Comparison of ENCODE assay signal across 1 fruit fly cellular context in the genomic region with DNA sequence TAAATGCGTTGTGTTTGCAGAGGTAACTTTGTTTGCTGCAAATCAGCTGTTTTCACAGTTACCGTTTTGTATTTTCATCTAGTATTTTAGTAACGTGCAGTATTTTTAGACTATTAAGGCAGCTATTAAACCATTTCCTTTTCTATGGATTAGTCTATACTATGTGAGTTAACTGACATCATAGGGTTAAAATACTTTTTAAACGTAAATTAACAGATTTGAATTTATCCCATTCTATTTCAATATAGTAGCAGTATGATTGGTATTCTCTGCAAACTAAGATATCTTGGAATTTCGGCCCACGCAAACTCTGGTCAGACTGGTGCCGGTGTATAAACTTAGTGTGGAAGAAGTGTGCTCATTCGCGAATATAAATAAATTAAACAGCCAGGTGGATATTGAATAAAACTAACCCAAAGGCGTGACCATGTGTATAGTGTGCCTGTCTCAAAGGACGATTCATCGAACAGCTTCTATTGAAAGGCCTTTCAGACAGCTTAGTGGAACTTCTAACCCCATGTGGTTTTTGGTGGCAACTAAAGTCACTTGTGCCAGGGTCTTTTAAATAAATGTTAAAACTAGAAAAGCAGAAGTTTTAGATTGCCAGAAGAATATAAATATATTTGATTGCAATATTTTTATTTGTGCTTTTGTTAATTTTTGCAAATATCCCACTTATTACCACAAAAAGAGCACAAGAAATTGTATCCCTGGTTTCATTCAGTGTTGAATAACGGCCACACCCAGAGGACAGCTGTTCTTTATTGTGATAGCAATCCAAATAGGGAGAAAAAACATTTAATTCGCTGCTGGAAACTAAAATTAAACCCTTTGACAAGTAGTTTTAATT.
TF ChIP-seq lines count a peak whose summit lies in the region.

A gene (minus strand): TSS at position 48 of the 850 bp plus-strand sequence.
A gene (plus strand): TSS at position 306 of the 850 bp plus-strand sequence.
A gene (plus strand): TSS at position 306 of the 850 bp plus-strand sequence.

TF ChIP-seq in whole organism, embryonic, 481 proteins besides CTCF, POLR2A, EP300 and RAD21 (continued from another document and continues in another):
- TF ChIP-seq bowl (GFP tag; IDR thresholded peaks at IDR 0.05; lab: Robert Waterston, UW) (no peak), pzg (GFP tag; optimal IDR thresholded peaks at IDR 0.05; lab: Kevin White, UChicago) (peak; percentile 55), CG4617 (GFP tag; optimal IDR thresholded peaks at IDR 0.05; lab: Kevin White, UChicago; ENCODE audit: borderline replicate concordance) (peak; percentile 82), CG3407 (GFP tag; optimal IDR thresholded peaks at IDR 0.05; lab: Kevin White, UChicago) (peak; percentile 32), Bdp1 (GFP tag; optimal IDR thresholded peaks at IDR 0.05; lab: Kevin White, UChicago) (no peak), CG6813 (GFP tag; optimal IDR thresholded peaks at IDR 0.05; lab: Kevin White, UChicago) (no peak), CG34376 (GFP tag; optimal IDR thresholded peaks at IDR 0.05; lab: Kevin White, UChicago) (no peak), B-H1 (GFP tag; IDR thresholded peaks at IDR 0.05; lab: Robert Waterston, UW) (no peak), CG31388 (GFP tag; optimal IDR thresholded peaks at IDR 0.05; lab: Kevin White, UChicago) (no peak), CG14050 (GFP tag; IDR thresholded peaks at IDR 0.05; lab: Robert Waterston, UW) (no peak), CG9215 (GFP tag; IDR thresholded peaks at IDR 0.05; lab: Robert Waterston, UW) (no peak), Fer3 (tag; optimal IDR thresholded peaks at IDR 0.05; lab: Kevin White, UChicago) (no peak), cad (GFP tag; optimal IDR thresholded peaks at IDR 0.05; lab: Kevin White, UChicago) (no peak), tgo (GFP tag; IDR thresholded peaks at IDR 0.05; lab: Robert Waterston, UW) (no peak), Poxn (GFP tag; IDR thresholded peaks at IDR 0.05; lab: Robert Waterston, UW) (no peak), sug (tag; optimal IDR thresholded peaks at IDR 0.05; lab: Kevin White, UChicago) (peak; percentile 35), Eip74EF (GFP tag; optimal IDR thresholded peaks at IDR 0.05; lab: Kevin White, UChicago) (no peak), Atf6 (GFP tag; IDR thresholded peaks at IDR 0.05; lab: Robert Waterston, UW) (no peak), NK7.1 (GFP tag; optimal IDR thresholded peaks at IDR 0.05; lab: Kevin White, UChicago) (no peak), prd (optimal IDR thresholded peaks at IDR 0.05; lab: Kevin White, UChicago) (no peak), prd (GFP tag; IDR thresholded peaks at IDR 0.05; lab: Robert Waterston, UW) (no peak), Camta (GFP tag; optimal IDR thresholded peaks at IDR 0.05; lab: Kevin White, UChicago) (peak; percentile 14), CG8388 (GFP tag; optimal IDR thresholded peaks at IDR 0.05; lab: Kevin White, UChicago) (no peak), NC2α (GFP tag; optimal IDR thresholded peaks at IDR 0.05; lab: Kevin White, UChicago) (no peak), Trl (optimal IDR thresholded peaks at IDR 0.05; lab: Kevin White, UChicago) (no peak), Trl (GFP tag; optimal IDR thresholded peaks at IDR 0.05; lab: Kevin White, UChicago) (no peak), Xbp1 (GFP tag; optimal IDR thresholded peaks at IDR 0.05; lab: Kevin White, UChicago) (peak; percentile 29), CG10366 (GFP tag; IDR thresholded peaks at IDR 0.05; lab: Robert Waterston, UW) (no peak), CG18011 (GFP tag; optimal IDR thresholded peaks at IDR 0.05; lab: Kevin White, UChicago) (peak; percentile 7), CG3995 (GFP tag; optimal IDR thresholded peaks at IDR 0.05; lab: Kevin White, UChicago) (no peak), CG7786 (GFP tag; optimal IDR thresholded peaks at IDR 0.05; lab: Kevin White, UChicago) (no peak), stc (GFP tag; IDR thresholded peaks at IDR 0.05; lab: Robert Waterston, UW) (no peak), corto (GFP tag; optimal IDR thresholded peaks at IDR 0.05; lab: Kevin White, UChicago) (no peak), ash1 (GFP tag; optimal IDR thresholded peaks at IDR 0.05; lab: Kevin White, UChicago) (no peak), luna (GFP tag; optimal IDR thresholded peaks at IDR 0.05; lab: Kevin White, UChicago) (no peak), Rfx (GFP tag; IDR thresholded peaks at IDR 0.05; lab: Robert Waterston, UW) (peak; percentile 69; the same call in 1 of the 2 replicates), Jarid2 (GFP tag; optimal IDR thresholded peaks at IDR 0.05; lab: Kevin White, UChicago) (peak; percentile 20), cwo (GFP tag; optimal IDR thresholded peaks at IDR 0.05; lab: Kevin White, UChicago) (no peak), CG17912 (GFP tag; optimal IDR thresholded peaks at IDR 0.05; lab: Kevin White, UChicago) (no peak), CG6272 (GFP tag; IDR thresholded peaks at IDR 0.05; lab: Robert Waterston, UW) (no peak), CG7556 (GFP tag; optimal IDR thresholded peaks at IDR 0.05; lab: Kevin White, UChicago) (peak; percentile 1), row (GFP tag; IDR thresholded peaks at IDR 0.05; lab: Robert Waterston, UW) (peak; percentile 46; the same call in 2 of the 3 replicates), CG18764 (GFP tag; optimal IDR thresholded peaks at IDR 0.05; lab: Kevin White, UChicago) (peak; percentile 23), nom (GFP tag; optimal IDR thresholded peaks at IDR 0.05; lab: Kevin White, UChicago) (no peak), CG13296 (GFP tag; optimal IDR thresholded peaks at IDR 0.05; lab: Kevin White, UChicago) (peak; percentile 6), pb (GFP tag; optimal IDR thresholded peaks at IDR 0.05; lab: Kevin White, UChicago) (no peak), org-1 (GFP tag; optimal IDR thresholded peaks at IDR 0.05; lab: Kevin White, UChicago) (no peak), cg (GFP tag; optimal IDR thresholded peaks at IDR 0.05; lab: Kevin White, UChicago) (no peak), Dref (GFP tag; IDR thresholded peaks at IDR 0.05; lab: Robert Waterston, UW) (no peak), CG10267 (tag; optimal IDR thresholded peaks at IDR 0.05; lab: Kevin White, UChicago) (peak; percentile 90), CG7987 (GFP tag; optimal IDR thresholded peaks at IDR 0.05; lab: Kevin White, UChicago) (no peak), CG4404 (GFP tag; IDR thresholded peaks at IDR 0.05; lab: Robert Waterston, UW) (no peak), CG31365 (tag; optimal IDR thresholded peaks at IDR 0.05; lab: Kevin White, UChicago) (no peak), rib (GFP tag; IDR thresholded peaks at IDR 0.05; lab: Robert Waterston, UW) (0 out of 2 replicates have a peak, but pooled peaks have one; percentile 42), CG11723 (GFP tag; optimal IDR thresholded peaks at IDR 0.05; lab: Kevin White, UChicago) (no peak), crol (GFP tag; IDR thresholded peaks at IDR 0.05; lab: Robert Waterston, UW) (no peak), CG31441 (GFP tag; IDR thresholded peaks at IDR 0.05; lab: Robert Waterston, UW) (0 out of 2 replicates have a peak, but pooled peaks have one; percentile 12), CG17802 (tag; optimal IDR thresholded peaks at IDR 0.05; lab: Kevin White, UChicago) (no peak), H15 (GFP tag; IDR thresholded peaks at IDR 0.05; lab: Robert Waterston, UW) (no peak), shn (GFP tag; optimal IDR thresholded peaks at IDR 0.05; lab: Kevin White, UChicago) (peak; percentile 45), ATbp (GFP tag; optimal IDR thresholded peaks at IDR 0.05; lab: Kevin White, UChicago) (no peak), oc (tag; optimal IDR thresholded peaks at IDR 0.05; lab: Kevin White, UChicago) (no peak), CG4730 (GFP tag; IDR thresholded peaks at IDR 0.05; lab: Robert Waterston, UW) (no peak), CG1024 (GFP tag; IDR thresholded peaks at IDR 0.05; lab: Robert Waterston, UW) (no peak), CG10321 (GFP tag; IDR thresholded peaks at IDR 0.05; lab: Robert Waterston, UW) (no peak), sima (GFP tag; optimal IDR thresholded peaks at IDR 0.05; lab: Kevin White, UChicago) (no peak), CG4424 (GFP tag; optimal IDR thresholded peaks at IDR 0.05; lab: Kevin White, UChicago) (peak; percentile 47), dpn (GFP tag; optimal IDR thresholded peaks at IDR 0.05; lab: Kevin White, UChicago) (peak in 1 of 2 experiments; percentile 49), gem (tag; optimal IDR thresholded peaks at IDR 0.05; lab: Kevin White, UChicago) (peak; percentile 40), CG17568 (GFP tag; optimal IDR thresholded peaks at IDR 0.05; lab: Kevin White, UChicago) (peak; percentile 9), Dll (GFP tag; IDR thresholded peaks at IDR 0.05; lab: Robert Waterston, UW; ENCODE audit: partially characterized antibody) (no peak), schlank (tag; optimal IDR thresholded peaks at IDR 0.05; lab: Kevin White, UChicago) (no peak), CG8478 (optimal IDR thresholded peaks at IDR 0.05; lab: Kevin White, UChicago) (no peak), CG15011 (GFP tag; optimal IDR thresholded peaks at IDR 0.05; lab: Kevin White, UChicago) (no peak), trem (tag; optimal IDR thresholded peaks at IDR 0.05; lab: Kevin White, UChicago) (peak; percentile 23), D19A (tag; optimal IDR thresholded peaks at IDR 0.05; lab: Kevin White, UChicago) (no peak), CG1233 (GFP tag; optimal IDR thresholded peaks at IDR 0.05; lab: Kevin White, UChicago) (no peak), Tbp (GFP tag; optimal IDR thresholded peaks at IDR 0.05; lab: Kevin White, UChicago) (no peak), ac (GFP tag; optimal IDR thresholded peaks at IDR 0.05; lab: Kevin White, UChicago) (no peak), CG11696 (GFP tag; IDR thresholded peaks at IDR 0.05; lab: Robert Waterston, UW) (no peak), CG18476 (GFP tag; optimal IDR thresholded peaks at IDR 0.05; lab: Kevin White, UChicago) (no peak), CG10654 (GFP tag; optimal IDR thresholded peaks at IDR 0.05; lab: Kevin White, UChicago) (no peak), sqz (GFP tag; optimal IDR thresholded peaks at IDR 0.05; lab: Kevin White, UChicago) (no peak), CG7963 (GFP tag; IDR thresholded peaks at IDR 0.05; lab: Robert Waterston, UW; ENCODE audit: partially characterized antibody) (no peak), CG2202 (tag; optimal IDR thresholded peaks at IDR 0.05; lab: Kevin White, UChicago) (no peak), Myb (GFP tag; optimal IDR thresholded peaks at IDR 0.05; lab: Kevin White, UChicago) (no peak), h (optimal IDR thresholded peaks at IDR 0.05; lab: Kevin White, UChicago) (no peak), CG17829 (tag; optimal IDR thresholded peaks at IDR 0.05; lab: Kevin White, UChicago) (no peak), fd96Cb (tag; optimal IDR thresholded peaks at IDR 0.05; lab: Kevin White, UChicago) (no peak), ab (GFP tag; optimal IDR thresholded peaks at IDR 0.05; lab: Kevin White, UChicago) (no peak), Hmr (GFP tag; optimal IDR thresholded peaks at IDR 0.05; lab: Kevin White, UChicago) (peak; percentile 15), phol (tag; optimal IDR thresholded peaks at IDR 0.05; lab: Kevin White, UChicago) (no peak), Oli (tag; optimal IDR thresholded peaks at IDR 0.05; lab: Kevin White, UChicago) (no peak), sd (tag; optimal IDR thresholded peaks at IDR 0.05; lab: Kevin White, UChicago) (peak; percentile 47), abd-A (tag; optimal IDR thresholded peaks at IDR 0.05; lab: Kevin White, UChicago) (peak; percentile 27), vfl (GFP tag; optimal IDR thresholded peaks at IDR 0.05; lab: Kevin White, UChicago) (no peak), CG9817 (tag; optimal IDR thresholded peaks at IDR 0.05; lab: Kevin White, UChicago) (peak; percentile 12), HLH4C (GFP tag; IDR thresholded peaks at IDR 0.05; lab: Robert Waterston, UW; ENCODE audit: partially characterized antibody) (no peak), Neu2 (GFP tag; optimal IDR thresholded peaks at IDR 0.05; lab: Kevin White, UChicago; ENCODE audit: borderline replicate concordance) (no peak), CG10543 (GFP tag; optimal IDR thresholded peaks at IDR 0.05; lab: Kevin White, UChicago) (peak; percentile 47), her (GFP tag; optimal IDR thresholded peaks at IDR 0.05; lab: Kevin White, UChicago) (peak; percentile 6), CG14710 (tag; optimal IDR thresholded peaks at IDR 0.05; lab: Kevin White, UChicago) (peak; percentile 34), CG12744 (GFP tag; optimal IDR thresholded peaks at IDR 0.05; lab: Kevin White, UChicago) (no peak), jing (GFP tag; optimal IDR thresholded peaks at IDR 0.05; lab: Kevin White, UChicago) (no peak), CG11456 (GFP tag; IDR thresholded peaks at IDR 0.05; lab: Robert Waterston, UW) (no peak), mam (GFP tag; optimal IDR thresholded peaks at IDR 0.05; lab: Kevin White, UChicago) (peak; percentile 34), CG11398 (GFP tag; optimal IDR thresholded peaks at IDR 0.05; lab: Kevin White, UChicago) (no peak), Max (GFP tag; optimal IDR thresholded peaks at IDR 0.05; lab: Kevin White, UChicago) (peak; percentile 41), CG2129 (GFP tag; IDR thresholded peaks at IDR 0.05; lab: Robert Waterston, UW; ENCODE audit: partially characterized antibody) (no peak), hb (GFP tag; IDR thresholded peaks at IDR 0.05; lab: Robert Waterston, UW; ENCODE audit: partially characterized antibody) (no peak), Scr (GFP tag; IDR thresholded peaks at IDR 0.05; lab: Robert Waterston, UW; ENCODE audit: partially characterized antibody) (no peak), zen (tag; optimal IDR thresholded peaks at IDR 0.05; lab: Kevin White, UChicago) (no peak), Sin3A (optimal IDR thresholded peaks at IDR 0.05; lab: Kevin White, UChicago) (peak; percentile 37), Doc2 (GFP tag; IDR thresholded peaks at IDR 0.05; lab: Robert Waterston, UW) (no peak), CoRest (tag; optimal IDR thresholded peaks at IDR 0.05; lab: Kevin White, UChicago) (no peak), jigr1 (GFP tag; IDR thresholded peaks at IDR 0.05; lab: Robert Waterston, UW) (no peak), bab2 (GFP tag; optimal IDR thresholded peaks at IDR 0.05; lab: Kevin White, UChicago) (peak; percentile 53), lola (GFP tag; optimal IDR thresholded peaks at IDR 0.05; lab: Kevin White, UChicago) (no peak), Hey (tag; optimal IDR thresholded peaks at IDR 0.05; lab: Kevin White, UChicago) (no peak), CG14965 (GFP tag; optimal IDR thresholded peaks at IDR 0.05; lab: Kevin White, UChicago; ENCODE audit: borderline replicate concordance) (no peak), unpg (GFP tag; optimal IDR thresholded peaks at IDR 0.05; lab: Kevin White, UChicago) (peak; percentile 13), CG2875 (GFP tag; optimal IDR thresholded peaks at IDR 0.05; lab: Kevin White, UChicago) (no peak), nau (GFP tag; optimal IDR thresholded peaks at IDR 0.05; lab: Kevin White, UChicago) (no peak), croc (GFP tag; conservative IDR thresholded peaks at IDR 0.05; lab: Robert Waterston, UW) (no peak)
